Fruit fly (Drosophila melanogaster) Kc167 (cell line): ENCODE results near the gene CG43089.

Experiments
- Myc ChIP-seq: fragments of >200 bp; optimal IDR thresholded peaks from 2 replicates; lab custom pipeline; 2017; ENCODE audit warnings: missing external identifiers
- Sin3A ChIP-seq: fragments of >200 bp; optimal IDR thresholded peaks from 2 replicates; lab custom pipeline; 2018; ENCODE audit warnings: missing external identifiers
- h ChIP-seq: fragments of >200 bp; optimal IDR thresholded peaks from 3 replicates; lab custom pipeline; 2018; ENCODE audit warnings: missing external identifiers
- insv ChIP-seq: fragments of >200 bp; optimal IDR thresholded peaks from 3 replicates; lab custom pipeline; 2018; ENCODE audit warnings: missing external identifiers
- psq ChIP-seq: fragments of >200 bp; optimal IDR thresholded peaks from 2 replicates; lab custom pipeline; 2017; ENCODE audit warnings: missing external identifiers
- ttk ChIP-seq: sonication (Bioruptor generic); optimal IDR thresholded peaks from 2 replicates; lab custom pipeline; 2017; ENCODE audit warnings: missing external identifiers

CG43089 gene

DNA sequence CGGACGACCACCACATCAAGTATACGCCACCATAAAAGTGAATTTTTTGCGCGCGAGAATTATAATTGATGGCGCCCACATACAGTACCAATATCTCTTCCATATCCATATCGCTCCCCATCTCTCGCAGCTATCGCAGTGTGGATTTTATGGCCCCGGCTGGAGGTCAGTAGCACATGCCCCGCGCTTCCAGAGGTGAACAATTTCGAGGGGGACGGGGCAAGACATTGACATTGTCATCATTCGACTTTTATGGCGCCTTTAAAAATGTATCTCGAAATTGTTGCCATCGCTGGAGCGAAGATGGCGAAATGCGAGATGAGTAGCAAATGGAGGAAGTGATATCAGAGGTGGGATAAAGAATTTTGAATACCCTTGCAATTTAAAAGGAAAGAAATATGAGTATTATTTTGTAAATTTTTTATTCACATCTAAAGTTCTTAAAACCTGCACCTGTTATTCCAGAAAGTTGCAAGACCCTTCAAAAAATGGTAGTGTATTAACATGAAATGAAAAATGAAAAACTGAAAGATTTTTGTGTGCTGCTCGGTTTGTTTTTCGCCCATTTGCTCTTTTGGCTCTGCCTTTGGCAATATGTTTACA lies 46.7 kb downstream of the CG43089 start:
- TF ChIP-seq psq (no peak), ttk (lab: Kevin White, UChicago) (no peak), insv (lab: Kevin White, UChicago) (no peak), Myc (no peak), h (lab: Kevin White, UChicago) (no peak), Sin3A (lab: Kevin White, UChicago) (no peak)

DNA sequence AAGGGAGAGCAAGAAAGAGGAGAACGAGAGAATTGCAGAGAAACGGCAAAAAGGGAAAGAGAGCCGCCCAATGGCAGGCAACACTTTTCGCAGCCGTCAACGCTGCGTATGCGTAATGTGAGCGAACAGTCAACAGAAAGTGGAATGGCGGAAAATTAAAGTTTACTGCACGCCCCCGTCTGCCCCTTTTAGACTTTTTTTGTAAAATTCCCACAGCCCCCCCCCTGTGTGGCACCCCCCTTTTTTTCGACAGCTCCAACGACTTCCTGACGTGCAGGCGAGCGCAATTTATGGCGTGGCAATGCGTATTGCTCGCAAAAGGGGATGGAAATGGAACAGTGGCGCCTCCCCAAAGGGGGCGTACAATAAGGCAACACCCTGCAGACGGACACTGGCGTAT lies 49.5 kb downstream of the CG43089 start:
- TF ChIP-seq Sin3A (lab: Kevin White, UChicago) (no peak), ttk (lab: Kevin White, UChicago) (no peak), Myc (no peak), h (lab: Kevin White, UChicago) (no peak), psq (no peak), insv (lab: Kevin White, UChicago) (no peak)
